Worm (Caenorhabditis elegans) whole organism, dauer: ENCODE results near the gene kbp-2.

ENCODE experiments used
- unc-62 ChIP-seq: sonication (generic microtip); optimal IDR thresholded peaks from 2 replicates; lab custom pipeline; 2017; ENCODE audit warnings: missing biosample characterization, missing genetic modification reagents, missing genetic modification characterization

The kbp-2 gene

ce11 chrIII:4883429-4883828, 20.3 kb downstream of the kbp-2 start, which contains the start of gene clec-5:
clec-5 (minus strand) TSS chrIII:4883606.
- TF ChIP-seq unc-62, result no peak

- TF ChIP-seq unc-62, result no peak
Observed at ce11 chrIII:4881955-4882354, 21.7 kb downstream of the kbp-2 start.

ce11 chrIII:4879445-4879844, 24.2 kb downstream of the kbp-2 start, which contains the start of gene C35D10.1:
C35D10.1 (plus strand) TSS chrIII:4879745.
- no peak for TF ChIP-seq unc-62

- no peak for TF ChIP-seq unc-62
Observed at ce11 chrIII:4878281-4878680, 25.4 kb downstream of the kbp-2 start, which contains the start of the genes tost-1 and arx-6. tost-1 (minus strand) TSS chrIII:4878311. arx-6 (plus strand) TSS chrIII:4878658.

ce11 chrIII:4875663-4876062, 28.0 kb downstream of the kbp-2 start:
- TF ChIP-seq unc-62, result no peak

ce11 chrIII:4874671-4875070, 29.0 kb downstream of the kbp-2 start, which contains the start of gene C35D10.12:
C35D10.12 (minus strand) TSS chrIII:4874771.
- TF ChIP-seq unc-62, result no peak

- TF ChIP-seq unc-62, result no peak
Observed at ce11 chrIII:4873395-4873794, 30.3 kb downstream of the kbp-2 start.

ce11 chrIII:4870478-4870877, 33.2 kb downstream of the kbp-2 start, which contains the start of gene gipc-1:
gipc-1 (plus strand) TSS chrIII:4870778.
- no peak for TF ChIP-seq unc-62

- no peak for TF ChIP-seq unc-62
Observed at ce11 chrIII:4868643-4869042, 35.0 kb downstream of the kbp-2 start, which contains the start of the genes msd-4 and C35D10.3. msd-4 (minus strand) TSS chrIII:4868743. C35D10.3 (plus strand) TSS chrIII:4868921.

ce11 chrIII:4866762-4867161, 36.9 kb downstream of the kbp-2 start, which contains the start of gene C35D10.17:
C35D10.17 (plus strand) TSS chrIII:4867062.
- TF ChIP-seq unc-62, result no peak

- no peak for TF ChIP-seq unc-62
Observed at ce11 chrIII:4863127-4863526, 40.6 kb downstream of the kbp-2 start, which contains the start of gene coq-8. coq-8 (plus strand) TSS chrIII:4863427.

ce11 chrIII:4861744-4862401, 41.8 kb downstream of the kbp-2 start, which contains the start of the genes C35D10.10 and C35D10.5:
C35D10.10 (minus strand) TSS chrIII:4861794.
C35D10.5 (plus strand) TSS chrIII:4862351.
- no peak for TF ChIP-seq unc-62

- no peak for TF ChIP-seq unc-62
Observed at ce11 chrIII:4859039-4859438, 44.6 kb downstream of the kbp-2 start, which contains the start of gene C35D10.6. C35D10.6 (plus strand) TSS chrIII:4859339.

- no peak for TF ChIP-seq unc-62
Observed at ce11 chrIII:4856992-4857391, 46.7 kb downstream of the kbp-2 start.

- no peak for TF ChIP-seq unc-62
Observed at ce11 chrIII:4856109-4856508, 47.6 kb downstream of the kbp-2 start, which contains the start of gene C35D10.7. C35D10.7 (plus strand) TSS chrIII:4856193.

- TF ChIP-seq unc-62, result no peak
Observed at ce11 chrIII:4854918-4855317, 48.8 kb downstream of the kbp-2 start, which contains the start of gene C35D10.8. C35D10.8 (plus strand) TSS chrIII:4855218.
